Worm (Caenorhabditis elegans): Measurements from ENCODE around the gene C49F5.13.

DNA sequence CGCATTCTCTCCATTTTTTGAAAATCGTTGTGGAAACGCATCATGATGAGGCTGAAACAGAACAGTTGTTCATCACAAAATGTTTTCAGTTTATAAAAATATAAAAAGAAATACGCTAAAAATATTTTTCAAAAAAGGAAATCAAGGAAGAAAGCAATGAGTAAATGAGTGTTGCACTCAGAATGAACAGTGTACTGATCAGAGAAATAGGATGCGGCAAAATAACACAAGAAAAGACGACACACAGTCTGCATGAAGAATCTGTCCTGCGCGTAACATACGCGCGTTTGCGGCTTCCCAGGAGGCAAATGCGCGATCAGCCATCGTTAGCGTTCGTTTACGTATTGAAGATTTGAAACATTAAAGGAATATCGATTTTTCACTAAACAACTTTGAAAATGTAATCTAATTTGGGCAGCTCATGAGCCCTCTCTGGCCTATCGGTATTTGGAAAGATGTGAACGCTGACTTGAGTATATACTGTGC lies 22.4 kb downstream of the C49F5.13 start, which contains the start of gene C49F5.3:
- no peak for TF ChIP-seq B0035.1 (tag; optimal IDR thresholded peaks at IDR 0.05)
- TF ChIP-seq madf-3 (GFP tag; IDR thresholded peaks at IDR 0.05), result no peak
- no peak for TF ChIP-seq unc-62 (GFP tag; optimal IDR thresholded peaks at IDR 0.05)
- no peak for TF ChIP-seq hrde-1 (tag; optimal IDR thresholded peaks at IDR 0.05; ENCODE audit: borderline replicate concordance)
- no peak for TF ChIP-seq ceh-79 (tag; optimal IDR thresholded peaks at IDR 0.05)
- TF ChIP-seq ztf-3 (GFP tag; optimal IDR thresholded peaks at IDR 0.05), result no peak
- TF ChIP-seq egrh-3 (GFP tag; IDR thresholded peaks at IDR 0.05), result no peak
- TF ChIP-seq nhr-80 (tag; optimal IDR thresholded peaks at IDR 0.05), result no peak
- no peak for TF ChIP-seq F33H1.4 (GFP tag; IDR thresholded peaks at IDR 0.05)
- no peak for TF ChIP-seq athp-1 (tag; optimal IDR thresholded peaks at IDR 0.05)

Measured in whole organism, young adult.